Fruit fly (Drosophila melanogaster): ENCODE results near the gene CG11885.

- TF ChIP-seq sage (GFP tag; optimal IDR thresholded peaks at IDR 0.05) = no peak
- no peak for TF ChIP-seq dmrt93B (GFP tag; optimal IDR thresholded peaks at IDR 0.05)
- no peak for TF ChIP-seq sv (GFP tag; optimal IDR thresholded peaks at IDR 0.05)
Observed at dm6 chr2L:371747-372146, 49.5 kb downstream of the CG11885 start.

Measured in whole organism, wandering third instar larva.